Worm (Caenorhabditis elegans) whole organism, midembryonic: Measurements from ENCODE around the gene sri-48.
"Not testable (repeated sequence)": the region's sequence is repeated elsewhere in the genome, so short reads cannot be mapped to it uniquely, and the experiment has no call there.

Experiments used
- cog-1 ChIP-seq: sonication (generic microtip); optimal IDR thresholded peaks from 2 replicates; lab custom pipeline; 2016; ENCODE audit warnings: missing genetic modification characterization, missing compliant biosample characterization
- klf-2 ChIP-seq: fragments of 200-800 bp; sonication (Bioruptor generic); conservative IDR thresholded peaks from 2 replicates; pipeline ENCODE4 v1.3.6; 2022; ENCODE audit warnings: missing genetic modification reagents, missing genetic modification characterization, missing compliant biosample characterization
- med-1 ChIP-seq: sonication (generic microtip); optimal IDR thresholded peaks from 2 replicates; lab custom pipeline; 2017; ENCODE audit warnings: missing genetic modification characterization, mild to moderate bottlenecking, missing compliant biosample characterization, antibody characterized with exemption, missing genetic modification reagents; ENCODE audit not compliant: insufficient read depth
- ref-1 ChIP-seq: fragments of 200-800 bp; sonication (Bioruptor generic); conservative IDR thresholded peaks from 2 replicates; pipeline ENCODE4 v1.3.6; 2022; ENCODE audit warnings: missing genetic modification reagents, missing genetic modification characterization, missing compliant biosample characterization
- tab-1 ChIP-seq: fragments of 200-800 bp; sonication (Bioruptor generic); IDR thresholded peaks from 2 replicates; pipeline ENCODE4 v1.3.6; 2022; ENCODE audit warnings: missing genetic modification characterization, missing compliant biosample characterization

ce11 chrII:3177663-3178062, 23.5 kb downstream of the sri-48 start, which contains the start of gene sri-40:
- not testable (repeated sequence) for TF ChIP-seq ref-1 (GFP tag; lab: Robert Waterston, UW); tab-1 (GFP tag; lab: Robert Waterston, UW); klf-2 (GFP tag; lab: Robert Waterston, UW); cog-1 (tag; lab: Kevin White, UChicago); med-1 (GFP tag; lab: Kevin White, UChicago)
